Worm (Caenorhabditis elegans) whole organism, L3 larva: Measurements from ENCODE around the gene pfkb-1.2.

Experiments used
- R02D3.7 ChIP-seq: fragments of 150-350 bp; optimal IDR thresholded peaks from 2 replicates; lab custom pipeline; 2014; ENCODE audit warnings: missing biosample characterization, missing genetic modification characterization
- ZK546.5 ChIP-seq: sonication (generic microtip); optimal IDR thresholded peaks from 2 replicates; lab custom pipeline; 2017; ENCODE audit warnings: missing biosample characterization, missing genetic modification characterization
- aly-2 ChIP-seq: fragments of 150-350 bp; optimal IDR thresholded peaks from 2 replicates; lab custom pipeline; 2014; ENCODE audit warnings: missing biosample characterization, missing genetic modification characterization
- ama-1 ChIP-seq: fragments of 150-350 bp; optimal IDR thresholded peaks from 2 replicates; lab custom pipeline; 2018
- ceh-16 ChIP-seq: sonication (generic microtip); optimal IDR thresholded peaks from 2 replicates; lab custom pipeline; 2017; ENCODE audit warnings: missing biosample characterization, missing genetic modification characterization
- ceh-28 ChIP-seq: fragments of 150-350 bp; optimal IDR thresholded peaks from 2 replicates; lab custom pipeline; 2014; ENCODE audit warnings: missing biosample characterization, missing genetic modification reagents, missing genetic modification characterization
- ceh-82 ChIP-seq: fragments of 150-350 bp; optimal IDR thresholded peaks from 2 replicates; lab custom pipeline; 2014; ENCODE audit warnings: missing biosample characterization, missing genetic modification characterization
- ceh-9 ChIP-seq: sonication (generic microtip); optimal IDR thresholded peaks from 2 replicates; lab custom pipeline; 2018; ENCODE audit warnings: missing biosample characterization, missing genetic modification characterization
- daf-12 ChIP-seq: fragments of 150-350 bp; optimal IDR thresholded peaks from 2 replicates; lab custom pipeline; 2014; ENCODE audit warnings: missing biosample characterization, missing genetic modification reagents, missing genetic modification characterization
- egl-5 ChIP-seq: fragments of 150-350 bp; optimal IDR thresholded peaks from 2 replicates; lab custom pipeline; 2017; ENCODE audit warnings: missing biosample characterization, missing genetic modification reagents, missing genetic modification characterization, inconsistent platforms
- elt-1 ChIP-seq: fragments of 150-350 bp; optimal IDR thresholded peaks from 2 replicates; lab custom pipeline; 2014; ENCODE audit warnings: missing biosample characterization, missing genetic modification characterization
- elt-2 ChIP-seq: sonication (generic microtip); optimal IDR thresholded peaks from 2 replicates; lab custom pipeline; 2016; ENCODE audit warnings: missing genetic modification reagents, mild to moderate bottlenecking, missing genetic modification characterization, missing compliant biosample characterization
- elt-3 ChIP-seq, 3 experiments: fragments of 150-350 bp in 1 of 3; sonication (generic microtip) in 2 of 3; optimal IDR thresholded peaks; 2 replicates in 2 of 3; 4 replicates in 1 of 3; lab custom pipeline; 2014 to 2017; ENCODE audit warnings: missing biosample characterization in 3 of 3, missing genetic modification characterization in 3 of 3
- eor-1 ChIP-seq, 2 experiments: fragments of 150-350 bp; optimal IDR thresholded peaks; 2 replicates each; lab custom pipeline; 2014 to 2018; ENCODE audit warnings: missing biosample characterization in 2 of 2, missing genetic modification characterization in 2 of 2
- fos-1 ChIP-seq: fragments of 150-350 bp; optimal IDR thresholded peaks from 2 replicates; lab custom pipeline; 2014; ENCODE audit warnings: missing biosample characterization, missing genetic modification characterization
- hmg-11 ChIP-seq: sonication (generic microtip); optimal IDR thresholded peaks from 2 replicates; lab custom pipeline; 2016; ENCODE audit warnings: missing genetic modification characterization, missing compliant biosample characterization
- jun-1 ChIP-seq: fragments of 150-350 bp; optimal IDR thresholded peaks from 2 replicates; lab custom pipeline; 2014; ENCODE audit warnings: missing biosample characterization, missing genetic modification reagents, missing genetic modification characterization
- lin-15B ChIP-seq: fragments of 150-350 bp; optimal IDR thresholded peaks from 2 replicates; lab custom pipeline; 2014; ENCODE audit warnings: missing biosample characterization, missing genetic modification characterization
- lin-39 ChIP-seq: fragments of 150-350 bp; optimal IDR thresholded peaks from 2 replicates; lab custom pipeline; 2018; ENCODE audit warnings: missing biosample characterization, missing genetic modification reagents, missing genetic modification characterization
- lsy-12 ChIP-seq: sonication (generic microtip); optimal IDR thresholded peaks from 2 replicates; lab custom pipeline; 2016; ENCODE audit warnings: mild to moderate bottlenecking, missing genetic modification characterization, missing compliant biosample characterization
- nfya-1 ChIP-seq: sonication (generic microtip); optimal IDR thresholded peaks from 2 replicates; lab custom pipeline; 2017; ENCODE audit warnings: missing genetic modification characterization, mild to moderate bottlenecking, missing compliant biosample characterization, antibody characterized with exemption, moderate library complexity; ENCODE audit not compliant: insufficient read depth
- nhr-11 ChIP-seq: fragments of 150-350 bp; optimal IDR thresholded peaks from 2 replicates; lab custom pipeline; 2014; ENCODE audit warnings: missing biosample characterization, missing genetic modification characterization
- nhr-12 ChIP-seq: fragments of 150-350 bp; optimal IDR thresholded peaks from 2 replicates; lab custom pipeline; 2014; ENCODE audit warnings: missing biosample characterization, missing genetic modification characterization
- nhr-23 ChIP-seq: fragments of 150-350 bp; optimal IDR thresholded peaks from 2 replicates; lab custom pipeline; 2014; ENCODE audit warnings: missing biosample characterization, missing genetic modification reagents, missing genetic modification characterization
- nhr-237 ChIP-seq: fragments of 150-350 bp; optimal IDR thresholded peaks from 2 replicates; lab custom pipeline; 2014; ENCODE audit warnings: missing biosample characterization, missing genetic modification characterization
- nhr-25 ChIP-seq: sonication (generic microtip); optimal IDR thresholded peaks from 2 replicates; lab custom pipeline; 2017; ENCODE audit warnings: missing biosample characterization, missing genetic modification characterization
- nhr-28 ChIP-seq: fragments of 150-350 bp; optimal IDR thresholded peaks from 2 replicates; lab custom pipeline; 2014; ENCODE audit warnings: missing biosample characterization, missing genetic modification characterization
- nhr-43 ChIP-seq: sonication (generic microtip); optimal IDR thresholded peaks from 2 replicates; lab custom pipeline; 2016; ENCODE audit warnings: mild to moderate bottlenecking, missing genetic modification characterization, missing compliant biosample characterization; ENCODE audit not compliant: poor library complexity, severe bottlenecking
- nhr-67 ChIP-seq: fragments of 150-350 bp; optimal IDR thresholded peaks from 2 replicates; lab custom pipeline; 2014; ENCODE audit warnings: missing biosample characterization, missing genetic modification characterization
- nhr-76 ChIP-seq: fragments of 150-350 bp; sonication (generic microtip); optimal IDR thresholded peaks from 5 replicates; lab custom pipeline; 2014; ENCODE audit warnings: missing biosample characterization, missing genetic modification characterization
- nhr-77 ChIP-seq: fragments of 150-350 bp; optimal IDR thresholded peaks from 2 replicates; lab custom pipeline; 2014; ENCODE audit warnings: missing biosample characterization, missing genetic modification characterization
- sea-2 ChIP-seq: fragments of 150-350 bp; sonication (generic microtip); optimal IDR thresholded peaks from 4 replicates; lab custom pipeline; 2014; ENCODE audit warnings: missing biosample characterization, missing genetic modification reagents, missing genetic modification characterization
- skn-1 ChIP-seq: fragments of 150-350 bp; optimal IDR thresholded peaks from 2 replicates; lab custom pipeline; 2014; ENCODE audit warnings: missing biosample characterization, missing genetic modification characterization
- snpc-4 ChIP-seq: fragments of 150-350 bp; optimal IDR thresholded peaks from 2 replicates; lab custom pipeline; 2014; ENCODE audit warnings: missing biosample characterization, missing genetic modification characterization
- tbx-2 ChIP-seq: sonication (generic microtip); optimal IDR thresholded peaks from 2 replicates; lab custom pipeline; 2016; ENCODE audit warnings: mild to moderate bottlenecking, missing genetic modification characterization, missing compliant biosample characterization
- unc-39 ChIP-seq: sonication (generic microtip); optimal IDR thresholded peaks from 4 replicates; lab custom pipeline; 2017; ENCODE audit warnings: missing biosample characterization, missing genetic modification characterization
- zag-1 ChIP-seq: fragments of 150-350 bp; optimal IDR thresholded peaks from 2 replicates; lab custom pipeline; 2014; ENCODE audit warnings: missing biosample characterization, missing genetic modification characterization

Gene pfkb-1.2

DNA sequence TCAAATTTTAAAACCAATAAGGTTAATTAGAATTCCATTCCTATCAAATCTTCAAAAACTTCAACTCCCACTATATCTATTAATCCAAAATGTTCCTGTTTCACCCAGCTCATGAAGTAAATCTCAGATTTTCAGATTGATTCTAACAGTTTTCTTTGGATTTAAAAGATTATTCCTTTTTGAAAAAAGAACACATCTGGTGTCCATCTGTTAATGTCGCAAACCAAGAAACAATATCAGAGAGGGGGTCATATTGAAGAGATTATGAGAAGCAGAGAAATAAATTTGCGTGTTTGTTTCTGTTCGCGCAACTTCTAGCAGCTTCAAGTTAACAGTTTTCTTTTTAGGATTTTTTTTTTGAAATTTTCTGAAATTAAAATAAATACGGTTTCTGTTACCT is 12.8 kb upstream of the pfkb-1.2 start:
- TF ChIP-seq zag-1 (tag; lab: Kevin White, UChicago) (no peak), unc-39 (no peak), ceh-28 (tag; lab: Kevin White, UChicago) (no peak), lin-39 (tag; lab: Kevin White, UChicago) (no peak), R02D3.7 (tag; lab: Kevin White, UChicago) (no peak), skn-1 (tag; lab: Kevin White, UChicago) (no peak), ZK546.5 (no peak), fos-1 (no peak), nfya-1 (tag; lab: Kevin White, UChicago) (no peak), nhr-28 (tag; lab: Kevin White, UChicago) (no peak), egl-5 (tag; lab: Kevin White, UChicago) (no peak), snpc-4 (no peak), daf-12 (tag; lab: Kevin White, UChicago) (no peak), nhr-25 (tag; lab: Kevin White, UChicago) (no peak), nhr-11 (tag; lab: Kevin White, UChicago) (no peak), jun-1 (tag; lab: Kevin White, UChicago) (no peak)

DNA sequence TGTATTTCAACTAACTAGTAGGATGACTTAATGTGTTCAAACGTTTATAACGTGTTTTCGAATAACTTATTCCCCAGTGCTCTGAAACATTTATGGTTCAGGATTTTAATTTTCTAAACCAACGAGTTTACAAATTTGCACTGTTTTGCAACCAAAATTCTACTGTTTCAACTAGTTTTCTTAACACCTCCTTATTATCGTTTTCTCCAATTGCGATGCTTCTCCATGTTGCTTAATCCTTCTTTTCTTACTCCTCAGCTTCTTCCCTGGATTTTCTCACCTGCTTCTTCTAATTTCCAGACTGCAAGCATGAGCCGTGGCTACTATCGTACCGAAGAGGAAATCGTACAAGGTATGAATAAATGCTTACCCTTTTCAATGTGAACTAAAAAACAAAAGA is 11.4 kb upstream of the pfkb-1.2 start, which contains the start of gene lin-33:
lin-33 (plus strand) TSS at position 301 of the 400 bp plus-strand sequence.
- TF ChIP-seq ceh-9 (tag; lab: Kevin White, UChicago) (no peak), nhr-12 (tag; lab: Kevin White, UChicago) (no peak), unc-39 (no peak), fos-1 (no peak), nhr-76 (no peak), elt-1 (no peak), tbx-2 (no peak), ceh-82 (tag; lab: Kevin White, UChicago) (no peak), nhr-23 (tag; lab: Kevin White, UChicago) (no peak), aly-2 (tag; lab: Kevin White, UChicago) (no peak), ceh-28 (tag; lab: Kevin White, UChicago) (no peak)

DNA sequence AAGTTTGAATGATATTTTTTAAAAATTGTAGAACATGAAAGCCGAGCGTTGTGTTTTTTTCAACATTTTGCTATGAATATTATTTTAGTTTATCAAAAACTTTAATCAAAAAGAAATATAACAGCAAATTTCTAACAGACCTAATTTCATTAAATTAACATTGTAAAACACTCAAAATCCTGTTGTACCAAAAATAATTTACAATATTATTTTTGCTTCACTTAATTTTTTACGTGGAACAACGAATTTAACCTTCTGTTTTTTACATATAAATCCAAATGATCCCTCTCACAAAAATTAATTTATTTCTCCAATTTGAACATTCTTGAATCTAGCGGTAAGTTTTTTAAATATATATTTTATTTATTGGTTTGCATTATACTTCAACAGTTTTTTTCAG is 7.7 kb upstream of the pfkb-1.2 start, which contains the start of gene H32C10.1:
H32C10.1 (plus strand) TSS at position 301 of the 400 bp plus-strand sequence.
- TF ChIP-seq eor-1 (tag; optimal IDR thresholded peaks at IDR 0.05; lab: Kevin White, UChicago) (no peak), unc-39 (no peak), nhr-12 (tag; lab: Kevin White, UChicago) (no peak), nhr-67 (no peak), snpc-4 (no peak), aly-2 (tag; lab: Kevin White, UChicago) (no peak), lsy-12 (no peak), ceh-9 (tag; lab: Kevin White, UChicago) (no peak), ceh-16 (no peak), lin-39 (tag; lab: Kevin White, UChicago) (no peak), egl-5 (tag; lab: Kevin White, UChicago) (no peak), lin-15B (no peak), ceh-28 (tag; lab: Kevin White, UChicago) (no peak), nhr-237 (no peak), sea-2 (GFP tag; lab: Kevin White, UChicago) (no peak), elt-2 (tag; lab: Kevin White, UChicago) (no peak), ama-1 (no peak)

ce11 chrIV:5937106-5937505 is 4.6 kb upstream of the pfkb-1.2 start:
- no peak for TF ChIP-seq ama-1
- no peak for TF ChIP-seq ceh-16
- no peak for TF ChIP-seq hmg-11 (tag; lab: Kevin White, UChicago)
- no peak for TF ChIP-seq ceh-9 (tag; lab: Kevin White, UChicago)
- no peak for TF ChIP-seq lin-15B
- no peak for TF ChIP-seq nhr-77 (tag; lab: Kevin White, UChicago)

- TF ChIP-seq nhr-76 (no peak), nhr-67 (no peak), lsy-12 (no peak), hmg-11 (tag; lab: Kevin White, UChicago) (peak; percentile 10), nhr-25 (tag; lab: Kevin White, UChicago) (peak; percentile 86), jun-1 (tag; lab: Kevin White, UChicago) (peak; percentile 41), elt-3 (tag; optimal IDR thresholded peaks at IDR 0.05; lab: Kevin White, UChicago) (peak in 1 of 3 experiments; percentile 52), nhr-23 (tag; lab: Kevin White, UChicago) (peak; percentile 96), elt-2 (tag; lab: Kevin White, UChicago) (peak; percentile 16), nfya-1 (tag; lab: Kevin White, UChicago) (no peak), nhr-43 (peak; percentile 69), ceh-28 (tag; lab: Kevin White, UChicago) (peak; percentile 55)
Measured at ce11 chrIV:5939122-5939521, 2.6 kb upstream of the pfkb-1.2 start, which contains the start of gene mcu-1. mcu-1 (minus strand) TSS chrIV:5939230.
